Fruit fly (Drosophila melanogaster) whole organism, embryonic: ENCODE measurements around the gene Vps2.

Experiments
- Antp ChIP-seq: fragments of 200-800 bp; sonication (Bioruptor generic); optimal IDR thresholded peaks from 3 replicates; lab custom pipeline; 2016; ENCODE audit warnings: missing biosample characterization, missing genetic modification characterization
- Bgb ChIP-seq: fragments of 200-800 bp; sonication (Bioruptor generic); IDR thresholded peaks from 2 replicates; pipeline ENCODE4 v1.3.6; 2022; ENCODE audit warnings: missing biosample characterization, missing genetic modification characterization; ENCODE audit not compliant: partially characterized antibody
- CG10321 ChIP-seq: fragments of 200-800 bp; sonication (Bioruptor generic); IDR thresholded peaks from 2 replicates; pipeline ENCODE4 v1.3.6; 2022; ENCODE audit warnings: missing biosample characterization, missing genetic modification characterization
- CG11247 ChIP-seq: fragments of 200-800 bp; sonication (Bioruptor generic); IDR thresholded peaks from 2 replicates; pipeline ENCODE4 v1.3.6; 2022; ENCODE audit warnings: missing biosample characterization, missing genetic modification characterization
- CG11695 ChIP-seq: fragments of 200-800 bp; sonication (Bioruptor generic); IDR thresholded peaks from 3 replicates; pipeline ENCODE4 v1.3.6; 2022; ENCODE audit warnings: missing biosample characterization, missing genetic modification characterization
- CG11696 ChIP-seq: fragments of 200-800 bp; sonication (Bioruptor generic); IDR thresholded peaks from 2 replicates; pipeline ENCODE4 v1.3.6; 2022; ENCODE audit warnings: missing biosample characterization, missing genetic modification characterization
- CG13775 ChIP-seq: fragments of 200-800 bp; sonication (Bioruptor generic); optimal IDR thresholded peaks from 3 replicates; lab custom pipeline; 2017; ENCODE audit warnings: missing biosample characterization, mild to moderate bottlenecking, missing genetic modification characterization
- CG15073 ChIP-seq: fragments of 200-800 bp; sonication (Bioruptor generic); optimal IDR thresholded peaks from 2 replicates; lab custom pipeline; 2016; ENCODE audit warnings: missing biosample characterization, missing genetic modification characterization
- CG2116 ChIP-seq: fragments of 200-800 bp; sonication (Bioruptor generic); optimal IDR thresholded peaks from 3 replicates; lab custom pipeline; 2018; ENCODE audit warnings: missing biosample characterization, mild to moderate bottlenecking, missing genetic modification characterization
- CG30403 ChIP-seq: fragments of 200-800 bp; sonication (Bioruptor generic); optimal IDR thresholded peaks from 3 replicates; lab custom pipeline; 2016; ENCODE audit warnings: missing biosample characterization, missing genetic modification characterization
- CG31224 ChIP-seq: fragments of 200-800 bp; sonication (Bioruptor generic); IDR thresholded peaks from 2 replicates; pipeline ENCODE4 v1.3.6; 2022; ENCODE audit warnings: missing biosample characterization, missing genetic modification characterization
- CG4854 ChIP-seq: fragments of 200-800 bp; sonication (Bioruptor generic); optimal IDR thresholded peaks from 2 replicates; lab custom pipeline; 2016; ENCODE audit warnings: missing biosample characterization, missing genetic modification characterization, inconsistent platforms
- CG6689 ChIP-seq: fragments of 200-800 bp; sonication (Bioruptor generic); IDR thresholded peaks from 2 replicates; pipeline ENCODE4 v1.3.6; 2022; ENCODE audit warnings: missing biosample characterization, missing genetic modification characterization
- CG7786 ChIP-seq: fragments of 200-800 bp; sonication (Bioruptor generic); optimal IDR thresholded peaks from 2 replicates; lab custom pipeline; 2016; ENCODE audit warnings: missing biosample characterization, missing genetic modification characterization
- CG8388 ChIP-seq: fragments of 200-800 bp; sonication (Bioruptor generic); optimal IDR thresholded peaks from 2 replicates; lab custom pipeline; 2019; ENCODE audit warnings: missing biosample characterization, mild to moderate bottlenecking, missing genetic modification characterization, moderate library complexity
- CG8944 ChIP-seq: fragments of 200-800 bp; sonication (Bioruptor generic); optimal IDR thresholded peaks from 3 replicates; lab custom pipeline; 2016; ENCODE audit warnings: missing biosample characterization, missing genetic modification characterization
- CTCF ChIP-seq: fragments of 200-800 bp; sonication (Bioruptor generic); optimal IDR thresholded peaks from 2 replicates; lab custom pipeline; 2017; ENCODE audit warnings: missing biosample characterization, mild to moderate bottlenecking, missing genetic modification characterization, moderate library complexity
- Chrac-16 ChIP-seq: fragments of 200-800 bp; sonication (Bioruptor generic); optimal IDR thresholded peaks from 3 replicates; lab custom pipeline; 2016; ENCODE audit warnings: missing biosample characterization, missing genetic modification characterization
- Doc2 ChIP-seq: fragments of 200-800 bp; sonication (Bioruptor generic); IDR thresholded peaks from 2 replicates; pipeline ENCODE4 v1.3.6; 2022; ENCODE audit warnings: missing biosample characterization, missing genetic modification characterization
- Doc3 ChIP-seq: fragments of 200-800 bp; sonication (Bioruptor generic); IDR thresholded peaks from 3 replicates; pipeline ENCODE4 v1.3.6; 2022; ENCODE audit warnings: missing biosample characterization, missing genetic modification characterization; ENCODE audit not compliant: partially characterized antibody
- GATAe ChIP-seq: fragments of 200-800 bp; sonication (Bioruptor generic); conservative IDR thresholded peaks from 2 replicates; pipeline ENCODE4 v1.3.6; 2022; ENCODE audit warnings: missing biosample characterization, missing genetic modification characterization
- Gug ChIP-seq: fragments of 200-800 bp; sonication (Bioruptor generic); IDR thresholded peaks from 4 replicates; pipeline ENCODE4 v1.3.6; 2022; ENCODE audit warnings: missing biosample characterization, missing genetic modification characterization
- Hsf ChIP-seq: fragments of 200-800 bp; sonication (Bioruptor generic); optimal IDR thresholded peaks from 3 replicates; lab custom pipeline; 2016; ENCODE audit warnings: missing biosample characterization, missing genetic modification characterization
- Myb ChIP-seq: fragments of 200-800 bp; sonication (Bioruptor generic); optimal IDR thresholded peaks from 2 replicates; lab custom pipeline; 2016; ENCODE audit warnings: missing biosample characterization, missing genetic modification characterization
- NFAT ChIP-seq: fragments of 200-800 bp; sonication (Bioruptor generic); IDR thresholded peaks from 2 replicates; pipeline ENCODE4 v1.3.6; 2022; ENCODE audit warnings: missing biosample characterization, missing genetic modification characterization
- Poxn ChIP-seq: fragments of 200-800 bp; sonication (Bioruptor generic); IDR thresholded peaks from 2 replicates; pipeline ENCODE4 v1.3.6; 2022; ENCODE audit warnings: missing biosample characterization, missing genetic modification characterization
- Rx ChIP-seq: fragments of 200-800 bp; sonication (Bioruptor generic); IDR thresholded peaks from 2 replicates; pipeline ENCODE4 v1.3.6; 2022; ENCODE audit warnings: missing biosample characterization, missing genetic modification characterization
- Taf1 ChIP-seq: fragments of 200-800 bp; sonication (Bioruptor generic); IDR thresholded peaks from 2 replicates; pipeline ENCODE4 v1.3.6; 2022; ENCODE audit warnings: missing biosample characterization, missing genetic modification characterization
- ase ChIP-seq: fragments of 200-800 bp; sonication (Bioruptor generic); IDR thresholded peaks from 3 replicates; pipeline ENCODE4 v1.3.6; 2022; ENCODE audit warnings: missing biosample characterization, missing genetic modification characterization
- crol ChIP-seq: fragments of 200-800 bp; sonication (Bioruptor generic); IDR thresholded peaks from 2 replicates; pipeline ENCODE4 v1.3.6; 2022; ENCODE audit warnings: missing biosample characterization, missing genetic modification characterization
- dan ChIP-seq: fragments of 200-800 bp; sonication (Bioruptor generic); IDR thresholded peaks from 2 replicates; pipeline ENCODE4 v1.3.6; 2022; ENCODE audit warnings: missing biosample characterization, missing genetic modification characterization
- dimm ChIP-seq: fragments of 200-800 bp; sonication (Bioruptor generic); IDR thresholded peaks from 2 replicates; pipeline ENCODE4 v1.3.6; 2022; ENCODE audit warnings: missing biosample characterization, missing genetic modification characterization
- dpn ChIP-seq, 2 experiments: fragments of 200-800 bp; sonication (Bioruptor generic); optimal IDR thresholded peaks; 3 replicates each; lab custom pipeline; 2016; ENCODE audit warnings: missing biosample characterization in 2 of 2, missing genetic modification characterization in 2 of 2
- eve ChIP-seq, 2 experiments: fragments of >200 bp; optimal IDR thresholded peaks; 2 replicates each; lab custom pipeline; 2017; ENCODE audit warnings: missing biosample characterization in 2 of 2, missing genetic modification characterization in 2 of 2
- fd3F ChIP-seq: fragments of 200-800 bp; sonication (Bioruptor generic); optimal IDR thresholded peaks from 2 replicates; lab custom pipeline; 2018; ENCODE audit warnings: missing biosample characterization, mild to moderate bottlenecking, missing genetic modification characterization, moderate library complexity
- gfzf ChIP-seq: fragments of 200-800 bp; sonication (Bioruptor generic); optimal IDR thresholded peaks from 2 replicates; lab custom pipeline; 2016; ENCODE audit warnings: missing biosample characterization, mild to moderate bottlenecking, missing genetic modification characterization, moderate library complexity
- gro ChIP-seq: fragments of 200-800 bp; sonication (Bioruptor generic); optimal IDR thresholded peaks from 2 replicates; lab custom pipeline; 2016; ENCODE audit warnings: missing biosample characterization, missing genetic modification characterization
- ham ChIP-seq: fragments of 200-800 bp; sonication (Bioruptor generic); IDR thresholded peaks from 2 replicates; pipeline ENCODE4 v1.3.6; 2022; ENCODE audit warnings: missing biosample characterization, missing genetic modification characterization
- ken ChIP-seq: fragments of 200-800 bp; sonication (Bioruptor generic); IDR thresholded peaks from 3 replicates; pipeline ENCODE4 v1.3.6; 2022; ENCODE audit warnings: missing biosample characterization, missing genetic modification characterization
- odd ChIP-seq: fragments of 200-800 bp; sonication (Bioruptor generic); optimal IDR thresholded peaks from 2 replicates; lab custom pipeline; 2017; ENCODE audit warnings: missing biosample characterization, mild to moderate bottlenecking, missing genetic modification characterization
- otp ChIP-seq: fragments of 200-800 bp; sonication (Bioruptor generic); IDR thresholded peaks from 3 replicates; pipeline ENCODE4, ENCODE4 v1.3.6; 2022; ENCODE audit warnings: missing biosample characterization, missing genetic modification characterization
- prd ChIP-seq, 3 experiments: fragments of >200 bp in 2 of 3; fragments of 200-800 bp in 1 of 3; sonication (Bioruptor generic) in 1 of 3; optimal IDR thresholded peaks in 2 of 3; IDR thresholded peaks in 1 of 3; 2 replicates in 2 of 3; 3 replicates in 1 of 3; pipeline versions ENCODE4 v1.3.6 to Lab custom; 2017 to 2022; ENCODE audit warnings: missing biosample characterization in 1 of 3, missing genetic modification characterization in 1 of 3
- psq ChIP-seq: fragments of 200-800 bp; sonication (Bioruptor generic); optimal IDR thresholded peaks from 2 replicates; lab custom pipeline; 2017; ENCODE audit warnings: missing biosample characterization, missing genetic modification characterization
- run ChIP-seq: fragments of 200-800 bp; sonication (Bioruptor generic); optimal IDR thresholded peaks from 3 replicates; lab custom pipeline; 2018; ENCODE audit warnings: missing biosample characterization, mild to moderate bottlenecking, missing genetic modification characterization
- sc ChIP-seq, 3 experiments: fragments of >200 bp in 2 of 3; fragments of 200-800 bp in 1 of 3; sonication (Bioruptor generic) in 1 of 3; optimal IDR thresholded peaks; 2 replicates in 2 of 3; 3 replicates in 1 of 3; lab custom pipeline; 2017; ENCODE audit warnings: mild to moderate bottlenecking in 1 of 3, missing biosample characterization in 1 of 3, missing genetic modification characterization in 1 of 3, missing genetic modification reagents in 1 of 3
- so ChIP-seq: fragments of 200-800 bp; sonication (Bioruptor generic); IDR thresholded peaks from 3 replicates; pipeline ENCODE4 v1.3.6; 2022; ENCODE audit warnings: missing biosample characterization, missing genetic modification characterization
- sug ChIP-seq: fragments of 200-800 bp; optimal IDR thresholded peaks from 2 replicates; lab custom pipeline; 2019; ENCODE audit warnings: missing biosample characterization, mild to moderate bottlenecking, missing genetic modification characterization, moderate library complexity
- tll ChIP-seq, 2 experiments: fragments of 200-800 bp in 1 of 2; fragments of >200 bp in 1 of 2; sonication (Bioruptor generic) in 1 of 2; optimal IDR thresholded peaks; 2 replicates each; lab custom pipeline; 2017 to 2019; ENCODE audit warnings: missing biosample characterization in 2 of 2, missing genetic modification characterization in 2 of 2, mild to moderate bottlenecking in 1 of 2, moderate library complexity in 1 of 2
- vfl ChIP-seq: fragments of 200-800 bp; sonication (Bioruptor generic); optimal IDR thresholded peaks from 2 replicates; lab custom pipeline; 2016; ENCODE audit warnings: missing biosample characterization, missing genetic modification characterization

Vps2 gene

DNA sequence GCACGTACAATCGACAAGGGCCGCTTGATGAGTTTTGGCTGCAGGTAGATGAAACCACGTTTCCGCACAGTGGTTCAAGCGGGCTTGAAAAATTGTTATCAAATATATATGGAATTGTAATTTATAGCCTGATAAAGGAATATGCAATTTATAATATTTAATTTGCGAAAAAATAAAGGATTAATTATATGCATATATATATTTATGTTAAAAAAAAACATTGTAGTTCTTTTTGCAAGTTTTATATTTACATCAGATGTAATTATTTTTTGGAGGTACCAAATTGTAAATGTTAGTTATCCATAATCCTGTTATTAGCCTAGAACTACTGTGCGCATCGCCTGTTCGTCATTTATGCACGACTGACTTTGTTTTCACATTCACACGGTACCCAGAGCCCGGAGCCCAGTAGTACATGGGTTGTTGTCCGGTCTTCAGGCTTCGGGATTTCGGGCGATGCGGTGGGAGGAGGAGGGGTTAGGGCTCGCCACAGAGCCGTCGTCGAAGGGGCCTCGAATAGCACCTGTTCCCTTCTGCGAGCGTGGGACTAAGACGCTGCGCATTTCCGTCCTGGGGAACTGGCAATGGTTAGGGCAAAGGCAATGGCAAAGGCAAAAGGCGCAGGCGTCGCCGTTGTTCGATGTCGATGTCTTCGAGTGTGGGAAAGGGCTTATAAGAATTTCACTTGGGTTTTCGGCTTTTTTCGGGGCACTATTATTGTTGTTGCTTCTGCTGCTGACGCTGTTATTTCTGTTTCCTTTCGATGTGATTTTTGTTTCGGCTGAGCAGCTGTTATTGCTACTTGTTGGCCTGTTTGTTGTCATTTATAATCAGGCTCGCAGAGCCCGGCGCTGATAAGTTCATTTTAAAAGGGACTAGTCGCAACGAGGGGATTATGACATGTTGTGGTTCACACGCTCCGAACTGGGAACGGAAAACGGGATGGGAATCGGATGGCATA is 34.6 kb upstream of the Vps2 start (continued):
- TF ChIP-seq CG6689 (GFP tag; lab: Robert Waterston, UW), result peak; percentile 87
- 0 out of 3 replicates have a peak, but pooled peaks have one; percentile 29 for TF ChIP-seq ken (GFP tag; lab: Robert Waterston, UW)
- TF ChIP-seq CG8944 (GFP tag; lab: Kevin White, UChicago), result no peak
- peak; percentile 54 for TF ChIP-seq CG2116 (GFP tag; lab: Kevin White, UChicago)
- peak; percentile 71; the same call in 2 of the 3 replicates for TF ChIP-seq so (GFP tag; lab: Robert Waterston, UW)
- no peak for TF ChIP-seq CG7786 (GFP tag; lab: Kevin White, UChicago)
- TF ChIP-seq CG11695 (GFP tag; lab: Robert Waterston, UW), result peak; percentile 90
- TF ChIP-seq Myb, result no peak
- TF ChIP-seq ham (GFP tag; lab: Robert Waterston, UW), result no peak
- TF ChIP-seq CG11696 (GFP tag; lab: Robert Waterston, UW), result no peak
- TF ChIP-seq sug, result no peak
- TF ChIP-seq gro (GFP tag; lab: Kevin White, UChicago), result no peak
- TF ChIP-seq odd (GFP tag; lab: Kevin White, UChicago), result peak; percentile 72
- TF ChIP-seq ase, result no peak
- no peak for TF ChIP-seq Poxn (GFP tag; lab: Robert Waterston, UW)
- no peak for TF ChIP-seq CG15073 (GFP tag; lab: Kevin White, UChicago)
- no peak for TF ChIP-seq otp (GFP tag; lab: Robert Waterston, UW)
- TF ChIP-seq CTCF (GFP tag; lab: Kevin White, UChicago), result no peak
- TF ChIP-seq Antp, result peak; percentile 20
- TF ChIP-seq tll (GFP tag; optimal IDR thresholded peaks at IDR 0.05; lab: Kevin White, UChicago), result peak in 1 of 2 experiments; percentile 91
- TF ChIP-seq Bgb (GFP tag; lab: Robert Waterston, UW), result no peak
- TF ChIP-seq fd3F, result peak; percentile 1
- peak in 1 of 2 experiments; percentile 63 for TF ChIP-seq dpn (GFP tag; optimal IDR thresholded peaks at IDR 0.05; lab: Kevin White, UChicago)
- TF ChIP-seq dimm (GFP tag; lab: Robert Waterston, UW), result 0 out of 2 replicates have a peak, but pooled peaks have one; percentile 19
- no peak for TF ChIP-seq Doc3 (GFP tag; lab: Robert Waterston, UW)
- peak; percentile 21 for TF ChIP-seq vfl (GFP tag; lab: Kevin White, UChicago)
- peak; percentile 90 for TF ChIP-seq CG8388
- TF ChIP-seq CG13775 (GFP tag; lab: Kevin White, UChicago), result peak; percentile 88
- no peak for TF ChIP-seq Hsf (GFP tag; lab: Kevin White, UChicago)
- no peak for TF ChIP-seq CG31224 (GFP tag; lab: Robert Waterston, UW)
- TF ChIP-seq psq (GFP tag; lab: Kevin White, UChicago), result peak; percentile 33
- TF ChIP-seq CG4854 (GFP tag; lab: Kevin White, UChicago), result no peak
- TF ChIP-seq crol (GFP tag; lab: Robert Waterston, UW), result peak; percentile 94
- no peak for TF ChIP-seq prd (optimal IDR thresholded peaks at IDR 0.05; lab: Kevin White, UChicago)
- TF ChIP-seq prd (GFP tag; IDR thresholded peaks at IDR 0.05; lab: Robert Waterston, UW), result peak; percentile 85
- TF ChIP-seq dan (GFP tag; lab: Robert Waterston, UW), result 0 out of 2 replicates have a peak, but pooled peaks have one; percentile 61
- no peak for TF ChIP-seq eve (GFP tag; optimal IDR thresholded peaks at IDR 0.05; lab: Kevin White, UChicago)
- peak; percentile 6; the same call in 1 of the 2 replicates for TF ChIP-seq CG11247 (GFP tag; lab: Robert Waterston, UW)
- no peak for TF ChIP-seq Taf1 (GFP tag; lab: Robert Waterston, UW)
- TF ChIP-seq sc (optimal IDR thresholded peaks at IDR 0.05; lab: Kevin White, UChicago), result no peak
- peak; percentile 76 for TF ChIP-seq sc (GFP tag; optimal IDR thresholded peaks at IDR 0.05; lab: Kevin White, UChicago)
- TF ChIP-seq Gug (GFP tag; lab: Robert Waterston, UW), result peak; percentile 30; the same call in 2 of the 4 replicates
- TF ChIP-seq Rx (GFP tag; lab: Robert Waterston, UW), result no peak; the same call in 1 of the 2 replicates
- TF ChIP-seq gfzf (GFP tag; lab: Kevin White, UChicago), result no peak
- peak; percentile 43 for TF ChIP-seq run (tag; lab: Kevin White, UChicago)
- TF ChIP-seq Chrac-16 (GFP tag; lab: Kevin White, UChicago), result peak; percentile 76
- peak; percentile 80 for TF ChIP-seq CG30403 (GFP tag; lab: Kevin White, UChicago)
- no peak for TF ChIP-seq NFAT (GFP tag; lab: Robert Waterston, UW)
- TF ChIP-seq CG10321 (GFP tag; lab: Robert Waterston, UW), result peak; percentile 29; the same call in 1 of the 2 replicates
- TF ChIP-seq Doc2 (GFP tag; lab: Robert Waterston, UW), result no peak
- TF ChIP-seq GATAe (GFP tag; lab: Robert Waterston, UW), result no peak
